Fruit fly (Drosophila melanogaster) whole organism, embryonic: ENCODE measurements around the gene Pak.
A peak's percentile ranks its signal among the peaks of the same experiment; 100 is the strongest.

Experiments used
- ATbp ChIP-seq: fragments of 200-800 bp; sonication (Bioruptor generic); optimal IDR thresholded peaks from 2 replicates; lab custom pipeline; 2017; ENCODE audit warnings: missing biosample characterization, mild to moderate bottlenecking, missing genetic modification characterization, missing genetic modification reagents
- Ada2b ChIP-seq: fragments of 200-800 bp; sonication (Bioruptor generic); IDR thresholded peaks from 2 replicates; pipeline ENCODE4 v1.3.6; 2022; ENCODE audit warnings: missing biosample characterization, missing genetic modification characterization
- Bgb ChIP-seq: fragments of 200-800 bp; sonication (Bioruptor generic); IDR thresholded peaks from 2 replicates; pipeline ENCODE4 v1.3.6; 2022; ENCODE audit warnings: missing biosample characterization, missing genetic modification characterization; ENCODE audit not compliant: partially characterized antibody
- CG10321 ChIP-seq: fragments of 200-800 bp; sonication (Bioruptor generic); IDR thresholded peaks from 2 replicates; pipeline ENCODE4 v1.3.6; 2022; ENCODE audit warnings: missing biosample characterization, missing genetic modification characterization
- CG11696 ChIP-seq: fragments of 200-800 bp; sonication (Bioruptor generic); IDR thresholded peaks from 2 replicates; pipeline ENCODE4 v1.3.6; 2022; ENCODE audit warnings: missing biosample characterization, missing genetic modification characterization
- CG12104 ChIP-seq: fragments of 200-800 bp; sonication (Bioruptor generic); optimal IDR thresholded peaks from 3 replicates; lab custom pipeline; 2016; ENCODE audit warnings: missing biosample characterization, missing genetic modification characterization
- CG14965 ChIP-seq: fragments of 200-800 bp; sonication (Bioruptor generic); optimal IDR thresholded peaks from 2 replicates; lab custom pipeline; 2016; ENCODE audit warnings: missing biosample characterization, missing genetic modification characterization, borderline replicate concordance
- CG17359 ChIP-seq: fragments of 200-800 bp; sonication (Bioruptor generic); optimal IDR thresholded peaks from 3 replicates; lab custom pipeline; 2018; ENCODE audit warnings: missing biosample characterization, mild to moderate bottlenecking, missing genetic modification characterization, moderate library complexity
- CG17802 ChIP-seq: fragments of 200-800 bp; sonication (Bioruptor generic); optimal IDR thresholded peaks from 2 replicates; lab custom pipeline; 2018; ENCODE audit warnings: missing biosample characterization, mild to moderate bottlenecking, missing genetic modification characterization, moderate library complexity
- CG17829 ChIP-seq: fragments of 200-800 bp; optimal IDR thresholded peaks from 2 replicates; lab custom pipeline; 2019; ENCODE audit warnings: missing biosample characterization, mild to moderate bottlenecking, missing genetic modification characterization, moderate library complexity
- CG18011 ChIP-seq: fragments of 200-800 bp; sonication (Bioruptor generic); optimal IDR thresholded peaks from 2 replicates; lab custom pipeline; 2017; ENCODE audit warnings: missing biosample characterization, missing genetic modification characterization, mild to moderate bottlenecking, moderate library complexity, missing genotype
- CG18599 ChIP-seq: fragments of 200-800 bp; sonication (Bioruptor generic); optimal IDR thresholded peaks from 3 replicates; lab custom pipeline; 2017; ENCODE audit warnings: missing biosample characterization, missing genetic modification characterization, mild to moderate bottlenecking, moderate library complexity, missing genetic modification reagents
- CG18619 ChIP-seq: fragments of 200-800 bp; sonication (Bioruptor generic); optimal IDR thresholded peaks from 3 replicates; lab custom pipeline; 2017; ENCODE audit warnings: missing biosample characterization, mild to moderate bottlenecking, missing genetic modification characterization
- CG2712 ChIP-seq: fragments of 200-800 bp; optimal IDR thresholded peaks from 3 replicates; lab custom pipeline; 2019; ENCODE audit warnings: missing biosample characterization, mild to moderate bottlenecking, missing genetic modification characterization, moderate library complexity
- CG34422 ChIP-seq: fragments of 200-800 bp; sonication (Bioruptor generic); IDR thresholded peaks from 3 replicates; pipeline ENCODE4 v1.3.6; 2022; ENCODE audit warnings: missing biosample characterization, missing genetic modification characterization
- CG3847 ChIP-seq: fragments of 200-800 bp; sonication (Bioruptor generic); IDR thresholded peaks from 2 replicates; pipeline ENCODE4 v1.3.6; 2022; ENCODE audit warnings: missing biosample characterization, missing genetic modification characterization
- CG5245 ChIP-seq: fragments of 200-800 bp; sonication (Bioruptor generic); optimal IDR thresholded peaks from 3 replicates; lab custom pipeline; 2016; ENCODE audit warnings: missing biosample characterization, missing genetic modification characterization
- CG7963 ChIP-seq: fragments of 200-800 bp; sonication (Bioruptor generic); IDR thresholded peaks from 3 replicates; pipeline ENCODE4 v1.3.6; 2022; ENCODE audit warnings: missing biosample characterization, missing genetic modification characterization; ENCODE audit not compliant: partially characterized antibody
- CG7987 ChIP-seq: fragments of 200-800 bp; sonication (Bioruptor generic); optimal IDR thresholded peaks from 2 replicates; lab custom pipeline; 2018; ENCODE audit warnings: missing biosample characterization, mild to moderate bottlenecking, missing genetic modification characterization, moderate library complexity
- CG9817 ChIP-seq: fragments of 200-800 bp; sonication (Bioruptor generic); optimal IDR thresholded peaks from 2 replicates; lab custom pipeline; 2018; ENCODE audit warnings: missing biosample characterization, mild to moderate bottlenecking, missing genetic modification characterization, moderate library complexity
- D19A ChIP-seq: fragments of 200-800 bp; optimal IDR thresholded peaks from 3 replicates; lab custom pipeline; 2019; ENCODE audit warnings: missing biosample characterization, mild to moderate bottlenecking, missing genetic modification characterization, moderate library complexity
- Dp ChIP-seq: fragments of 200-800 bp; sonication (Bioruptor generic); optimal IDR thresholded peaks from 2 replicates; lab custom pipeline; 2018; ENCODE audit warnings: missing biosample characterization, mild to moderate bottlenecking, missing genetic modification characterization, moderate library complexity
- Gsc ChIP-seq: fragments of 200-800 bp; sonication (Bioruptor generic); IDR thresholded peaks from 2 replicates; pipeline ENCODE4 v1.3.6; 2022; ENCODE audit warnings: missing biosample characterization, missing genetic modification characterization
- H15 ChIP-seq: fragments of 200-800 bp; sonication (Bioruptor generic); IDR thresholded peaks from 3 replicates; pipeline ENCODE4 v1.3.6; 2022; ENCODE audit warnings: missing biosample characterization, missing genetic modification characterization
- Hand ChIP-seq: fragments of 200-800 bp; sonication (Bioruptor generic); optimal IDR thresholded peaks from 2 replicates; lab custom pipeline; 2017; ENCODE audit warnings: mild to moderate bottlenecking, missing biosample characterization, missing genetic modification reagents, missing genetic modification characterization
- Hr3 ChIP-seq: fragments of 200-800 bp; sonication (Bioruptor generic); optimal IDR thresholded peaks from 3 replicates; lab custom pipeline; 2016; ENCODE audit warnings: missing biosample characterization, missing genetic modification characterization
- Lim3 ChIP-seq: fragments of 200-800 bp; sonication (Bioruptor generic); IDR thresholded peaks from 2 replicates; pipeline ENCODE4 v1.3.6; 2022; ENCODE audit warnings: missing biosample characterization, missing genetic modification characterization
- Mad ChIP-seq: fragments of 200-800 bp; sonication (Bioruptor generic); optimal IDR thresholded peaks from 2 replicates; lab custom pipeline; 2016; ENCODE audit warnings: missing biosample characterization, missing genetic modification characterization
- Mes4 ChIP-seq: fragments of 200-800 bp; sonication (Bioruptor generic); optimal IDR thresholded peaks from 2 replicates; lab custom pipeline; 2016; ENCODE audit warnings: missing biosample characterization, missing genetic modification characterization
- Pdp1 ChIP-seq, 2 experiments: fragments of 200-800 bp; sonication (Bioruptor generic); optimal IDR thresholded peaks; 3 replicates each; lab custom pipeline; 2016; ENCODE audit warnings: missing biosample characterization in 2 of 2, missing genetic modification characterization in 2 of 2, mild to moderate bottlenecking in 1 of 2, moderate library complexity in 1 of 2
- Ravus ChIP-seq: fragments of 200-800 bp; sonication (Bioruptor generic); IDR thresholded peaks from 2 replicates; pipeline ENCODE4 v1.3.6; 2022; ENCODE audit warnings: missing biosample characterization, missing genetic modification characterization
- Sox100B ChIP-seq: fragments of 200-800 bp; sonication (Bioruptor generic); optimal IDR thresholded peaks from 3 replicates; lab custom pipeline; 2018; ENCODE audit warnings: missing biosample characterization, mild to moderate bottlenecking, missing genetic modification characterization
- Xbp1 ChIP-seq: fragments of 200-800 bp; sonication (Bioruptor generic); optimal IDR thresholded peaks from 3 replicates; lab custom pipeline; 2016; ENCODE audit warnings: missing biosample characterization, mild to moderate bottlenecking, missing genetic modification characterization
- YL-1 ChIP-seq: fragments of 200-800 bp; sonication (Bioruptor generic); optimal IDR thresholded peaks from 3 replicates; lab custom pipeline; 2017; ENCODE audit warnings: missing biosample characterization, mild to moderate bottlenecking, missing genetic modification characterization
- ab ChIP-seq: fragments of 200-800 bp; sonication (Bioruptor generic); optimal IDR thresholded peaks from 2 replicates; lab custom pipeline; 2016; ENCODE audit warnings: missing biosample characterization, missing genetic modification characterization
- ase ChIP-seq: fragments of 200-800 bp; sonication (Bioruptor generic); IDR thresholded peaks from 3 replicates; pipeline ENCODE4 v1.3.6; 2022; ENCODE audit warnings: missing biosample characterization, missing genetic modification characterization
- bbx ChIP-seq: fragments of 200-800 bp; sonication (Bioruptor generic); IDR thresholded peaks from 2 replicates; pipeline ENCODE4 v1.3.6; 2022; ENCODE audit warnings: missing biosample characterization, missing genetic modification characterization; ENCODE audit not compliant: partially characterized antibody
- eyg ChIP-seq: fragments of 200-800 bp; sonication (Bioruptor generic); optimal IDR thresholded peaks from 3 replicates; lab custom pipeline; 2016; ENCODE audit warnings: missing biosample characterization, missing genetic modification characterization
- fd102C ChIP-seq: fragments of 200-800 bp; sonication (Bioruptor generic); optimal IDR thresholded peaks from 2 replicates; lab custom pipeline; 2018; ENCODE audit warnings: missing biosample characterization, mild to moderate bottlenecking, missing genetic modification characterization, moderate library complexity
- fru ChIP-seq: fragments of >200 bp; optimal IDR thresholded peaks from 2 replicates; lab custom pipeline; 2017
- hb ChIP-seq: fragments of 200-800 bp; sonication (Bioruptor generic); IDR thresholded peaks from 3 replicates; pipeline ENCODE4 v1.3.6; 2022; ENCODE audit warnings: missing biosample characterization, missing genetic modification characterization; ENCODE audit not compliant: partially characterized antibody
- her ChIP-seq: fragments of 200-800 bp; sonication (Bioruptor generic); optimal IDR thresholded peaks from 2 replicates; lab custom pipeline; 2016; ENCODE audit warnings: missing biosample characterization, missing genetic modification characterization
- ken ChIP-seq: fragments of 200-800 bp; sonication (Bioruptor generic); IDR thresholded peaks from 3 replicates; pipeline ENCODE4 v1.3.6; 2022; ENCODE audit warnings: missing biosample characterization, missing genetic modification characterization
- lmd ChIP-seq: fragments of 200-800 bp; sonication (Bioruptor generic); IDR thresholded peaks from 2 replicates; pipeline ENCODE4 v1.3.6; 2022; ENCODE audit warnings: missing biosample characterization, missing genetic modification characterization
- peb ChIP-seq: fragments of 200-800 bp; sonication (Bioruptor generic); IDR thresholded peaks from 2 replicates; pipeline ENCODE4 v1.3.6; 2022; ENCODE audit warnings: missing biosample characterization, missing genetic modification characterization
- pzg ChIP-seq: fragments of 200-800 bp; sonication (Bioruptor generic); optimal IDR thresholded peaks from 3 replicates; lab custom pipeline; 2018; ENCODE audit warnings: missing biosample characterization, mild to moderate bottlenecking, missing genetic modification characterization, moderate library complexity
- trem ChIP-seq: fragments of 200-800 bp; optimal IDR thresholded peaks from 3 replicates; lab custom pipeline; 2019; ENCODE audit warnings: missing biosample characterization, mild to moderate bottlenecking, missing genetic modification characterization, moderate library complexity
- vfl ChIP-seq: fragments of 200-800 bp; sonication (Bioruptor generic); optimal IDR thresholded peaks from 2 replicates; lab custom pipeline; 2016; ENCODE audit warnings: missing biosample characterization, missing genetic modification characterization
- yki ChIP-seq: fragments of >200 bp; optimal IDR thresholded peaks from 3 replicates; lab custom pipeline; 2018

Pak gene

DNA sequence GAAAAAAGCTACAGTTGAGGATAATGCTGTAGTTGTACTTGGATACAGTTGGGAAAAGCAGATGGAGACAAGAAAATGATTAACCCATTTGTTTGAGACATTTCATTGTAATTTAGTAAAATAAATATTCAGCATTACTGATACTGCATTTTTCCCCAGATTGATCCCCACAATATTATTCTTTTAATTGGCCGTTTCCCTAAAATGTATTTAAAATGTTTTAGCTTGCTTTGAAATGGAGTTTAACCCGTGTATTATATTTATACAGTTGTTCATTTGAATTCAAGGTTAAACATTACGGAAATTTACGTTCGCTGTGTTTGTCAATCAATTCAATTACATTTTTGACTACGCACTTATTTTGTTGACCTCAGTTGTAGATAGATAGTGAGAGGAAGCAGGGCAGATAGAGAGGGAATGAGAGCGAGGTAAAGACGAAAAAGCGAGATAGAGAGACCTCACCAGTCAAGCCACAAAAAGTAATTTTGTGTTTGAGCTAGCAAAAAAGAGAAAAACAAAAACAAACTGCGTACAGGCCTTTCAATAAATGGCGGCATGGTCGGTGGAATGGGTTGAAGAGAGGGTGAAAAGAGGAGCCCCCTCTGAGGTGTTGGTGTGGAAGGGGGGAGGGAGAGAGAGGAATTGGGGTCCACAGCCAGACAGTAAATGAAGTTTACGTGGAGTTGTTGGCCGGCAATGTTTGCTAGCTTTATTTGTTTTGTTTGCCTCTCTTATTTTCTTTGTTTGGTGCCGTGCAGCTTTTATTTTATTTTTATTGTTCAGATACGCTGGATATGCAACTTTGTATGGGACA, 59.9 kb downstream of the Pak start (continued):
- peak; percentile 80 for TF ChIP-seq CG9817
- TF ChIP-seq fru (lab: Kevin White, UChicago) = no peak
- TF ChIP-seq D19A = peak; percentile 88
- TF ChIP-seq Gsc = no peak
- no peak for TF ChIP-seq pzg (GFP tag; lab: Kevin White, UChicago)
- TF ChIP-seq Mes4 (GFP tag; lab: Kevin White, UChicago) = peak; percentile 72
- peak; percentile 96 for TF ChIP-seq CG11696 (GFP tag; lab: Robert Waterston, UW)
- no peak for TF ChIP-seq CG7963
- peak; percentile 95 for TF ChIP-seq Sox100B (GFP tag; lab: Kevin White, UChicago)
- peak; percentile 45; the same call in 2 of the 3 replicates for TF ChIP-seq H15 (GFP tag; lab: Robert Waterston, UW)
- TF ChIP-seq CG14965 (GFP tag; lab: Kevin White, UChicago) = no peak
- TF ChIP-seq Hr3 = peak; percentile 86
- peak; percentile 72 for TF ChIP-seq trem
- TF ChIP-seq CG18011 = peak; percentile 72
- no peak for TF ChIP-seq hb (GFP tag; lab: Robert Waterston, UW)
- TF ChIP-seq Lim3 (GFP tag; lab: Robert Waterston, UW) = 0 out of 2 replicates have a peak, but pooled peaks have one; percentile 43
- TF ChIP-seq ken (GFP tag; lab: Robert Waterston, UW) = peak; percentile 63; the same call in 2 of the 3 replicates
- TF ChIP-seq CG7987 (GFP tag; lab: Kevin White, UChicago) = peak; percentile 51
- TF ChIP-seq CG34422 (GFP tag; lab: Robert Waterston, UW) = peak; percentile 53; the same call in 2 of the 3 replicates
- peak; percentile 70 for TF ChIP-seq Mad (GFP tag; lab: Kevin White, UChicago)
- TF ChIP-seq CG17802 = peak; percentile 65
- peak; percentile 55 for TF ChIP-seq CG10321 (GFP tag; lab: Robert Waterston, UW)
- TF ChIP-seq CG17829 (tag; lab: Kevin White, UChicago) = peak; percentile 88
- peak; percentile 6 for TF ChIP-seq fd102C
- peak; percentile 90 for TF ChIP-seq CG2712 (tag; lab: Kevin White, UChicago)
- no peak for TF ChIP-seq bbx (GFP tag; lab: Robert Waterston, UW)
- TF ChIP-seq Bgb (GFP tag; lab: Robert Waterston, UW) = no peak; the same call in 1 of the 2 replicates
- TF ChIP-seq yki = peak; percentile 41
- TF ChIP-seq Ravus (GFP tag; lab: Robert Waterston, UW) = no peak; the same call in 1 of the 2 replicates
- peak; percentile 57 for TF ChIP-seq CG3847 (GFP tag; lab: Robert Waterston, UW)
- TF ChIP-seq CG18599 = peak; percentile 90
- peak; percentile 60 for TF ChIP-seq CG5245 (GFP tag; lab: Kevin White, UChicago)
- TF ChIP-seq CG12104 (GFP tag; lab: Kevin White, UChicago) = peak; percentile 92
- peak; percentile 91 for TF ChIP-seq CG18619 (GFP tag; lab: Kevin White, UChicago)
- TF ChIP-seq Hand = peak; percentile 88
- no peak for TF ChIP-seq ab (GFP tag; lab: Kevin White, UChicago)
- TF ChIP-seq her = peak; percentile 63
- TF ChIP-seq vfl (GFP tag; lab: Kevin White, UChicago) = peak; percentile 65
- TF ChIP-seq lmd (GFP tag; lab: Robert Waterston, UW) = peak; percentile 80
- peak; percentile 75 to 89 for TF ChIP-seq Pdp1 (GFP tag; optimal IDR thresholded peaks at IDR 0.05; lab: Kevin White, UChicago)
- TF ChIP-seq Dp (GFP tag; lab: Kevin White, UChicago) = no peak
- TF ChIP-seq ATbp (GFP tag; lab: Kevin White, UChicago) = peak; percentile 65
- TF ChIP-seq ase (GFP tag; lab: Robert Waterston, UW) = peak; percentile 21; the same call in 1 of the 3 replicates
- peak; percentile 83 for TF ChIP-seq CG17359
- TF ChIP-seq Ada2b (GFP tag; lab: Robert Waterston, UW) = peak; percentile 45
- TF ChIP-seq YL-1 = peak; percentile 56
- TF ChIP-seq Xbp1 (GFP tag; lab: Kevin White, UChicago) = peak; percentile 89
- peak; percentile 68 for TF ChIP-seq eyg (GFP tag; lab: Kevin White, UChicago)
- peak; percentile 14; the same call in 1 of the 2 replicates for TF ChIP-seq peb (GFP tag; lab: Robert Waterston, UW)
